Fruit fly (Drosophila melanogaster): Measurements from ENCODE around the gene Rsf1.

The Rsf1 gene

dm6 chr2L:10306518-10307260 is 43.3 kb upstream of the Rsf1 start, which contains the start of the genes CG5390 and CG4968 (continued):
- TF ChIP-seq Doc2 (GFP tag; IDR thresholded peaks at IDR 0.05) = no peak
- TF ChIP-seq caup (GFP tag; optimal IDR thresholded peaks at IDR 0.05; ENCODE audit: severe bottlenecking) = peak; percentile 61
- TF ChIP-seq CG4854 (GFP tag; optimal IDR thresholded peaks at IDR 0.05) = no peak
- TF ChIP-seq CG17829 (tag; optimal IDR thresholded peaks at IDR 0.05) = peak; percentile 79
- TF ChIP-seq CG12744 (GFP tag; optimal IDR thresholded peaks at IDR 0.05) = no peak
- TF ChIP-seq zfh2 (GFP tag; optimal IDR thresholded peaks at IDR 0.05) = peak; percentile 5
- TF ChIP-seq NfI (GFP tag; optimal IDR thresholded peaks at IDR 0.05) = peak; percentile 72
- TF ChIP-seq Pdp1 (GFP tag; optimal IDR thresholded peaks at IDR 0.05) = peak in 1 of 2 experiments; percentile 42
- TF ChIP-seq odd (GFP tag; optimal IDR thresholded peaks at IDR 0.05) = peak; percentile 56
- TF ChIP-seq Hsf (GFP tag; optimal IDR thresholded peaks at IDR 0.05) = peak; percentile 34
- TF ChIP-seq Antp (GFP tag; optimal IDR thresholded peaks at IDR 0.05) = peak; percentile 6
- no peak for TF ChIP-seq CG15073 (GFP tag; optimal IDR thresholded peaks at IDR 0.05)
- peak; percentile 32 for TF ChIP-seq CG15696 (tag; optimal IDR thresholded peaks at IDR 0.05)
- no peak for TF ChIP-seq hb (GFP tag; IDR thresholded peaks at IDR 0.05; ENCODE audit: partially characterized antibody)
- peak; percentile 44 to 69 for TF ChIP-seq dpn (GFP tag; optimal IDR thresholded peaks at IDR 0.05)
- no peak for TF ChIP-seq her (GFP tag; optimal IDR thresholded peaks at IDR 0.05)
- peak; percentile 48; the same call in 1 of the 3 replicates for TF ChIP-seq HLH4C (GFP tag; IDR thresholded peaks at IDR 0.05; ENCODE audit: partially characterized antibody)
- 0 out of 3 replicates have a peak, but pooled peaks have one; percentile 24 for TF ChIP-seq Opbp (GFP tag; IDR thresholded peaks at IDR 0.05; ENCODE audit: partially characterized antibody)
- peak; percentile 64 for TF ChIP-seq CG8388 (GFP tag; optimal IDR thresholded peaks at IDR 0.05)
- no peak for TF ChIP-seq CG7987 (GFP tag; optimal IDR thresholded peaks at IDR 0.05)
- TF ChIP-seq Ssrp (tag; optimal IDR thresholded peaks at IDR 0.05) = peak; percentile 49
- peak; percentile 71 for TF ChIP-seq B-H2 (GFP tag; optimal IDR thresholded peaks at IDR 0.05)
- TF ChIP-seq sug (tag; optimal IDR thresholded peaks at IDR 0.05) = peak; percentile 72
- no peak for TF ChIP-seq tna (GFP tag; IDR thresholded peaks at IDR 0.05; ENCODE audit: partially characterized antibody)
- TF ChIP-seq gfzf (GFP tag; optimal IDR thresholded peaks at IDR 0.05) = peak; percentile 33
- TF ChIP-seq Kr (GFP tag; optimal IDR thresholded peaks at IDR 0.05) = no peak
- no peak for TF ChIP-seq Bteb2 (GFP tag; optimal IDR thresholded peaks at IDR 0.05)
- no peak for TF ChIP-seq CG1832 (GFP tag; optimal IDR thresholded peaks at IDR 0.05)
- no peak for TF ChIP-seq Deaf1 (tag; optimal IDR thresholded peaks at IDR 0.05)
- peak; percentile 61 for TF ChIP-seq pros (GFP tag; optimal IDR thresholded peaks at IDR 0.05)
- TF ChIP-seq tx (GFP tag; optimal IDR thresholded peaks at IDR 0.05) = no peak
- no peak for TF ChIP-seq gt (GFP tag; IDR thresholded peaks at IDR 0.05)
- TF ChIP-seq row (GFP tag; IDR thresholded peaks at IDR 0.05) = peak; percentile 82
- peak; percentile 85 for TF ChIP-seq CG15269 (tag; optimal IDR thresholded peaks at IDR 0.05)
- peak; percentile 20 for TF ChIP-seq mirr (GFP tag; optimal IDR thresholded peaks at IDR 0.05)
- no peak for TF ChIP-seq NC2α (GFP tag; optimal IDR thresholded peaks at IDR 0.05)
- TF ChIP-seq al (GFP tag; IDR thresholded peaks at IDR 0.05) = peak; percentile 55
- TF ChIP-seq CG4424 (GFP tag; optimal IDR thresholded peaks at IDR 0.05) = peak; percentile 57
- peak; percentile 8 for TF ChIP-seq Dad (GFP tag; optimal IDR thresholded peaks at IDR 0.05)
- peak; percentile 47; the same call in 1 of the 2 replicates for TF ChIP-seq Nf-YA (GFP tag; IDR thresholded peaks at IDR 0.05)
- TF ChIP-seq ERR (GFP tag; optimal IDR thresholded peaks at IDR 0.05) = no peak
- peak; percentile 38 for TF ChIP-seq CG18619 (GFP tag; optimal IDR thresholded peaks at IDR 0.05)
- no peak for TF ChIP-seq Atf3 (GFP tag; optimal IDR thresholded peaks at IDR 0.05)
- TF ChIP-seq slou (GFP tag; optimal IDR thresholded peaks at IDR 0.05) = peak; percentile 55
- TF ChIP-seq E2f1 (GFP tag; IDR thresholded peaks at IDR 0.05) = no peak
- TF ChIP-seq Aef1 (GFP tag; IDR thresholded peaks at IDR 0.05) = peak; percentile 38; the same call in 1 of the 3 replicates
- no peak for TF ChIP-seq inv (GFP tag; IDR thresholded peaks at IDR 0.05; ENCODE audit: partially characterized antibody)
- TF ChIP-seq CG7839 (tag; optimal IDR thresholded peaks at IDR 0.05) = no peak

Measured in whole organism, embryonic.